Fruit fly (Drosophila melanogaster) whole organism, embryonic: ENCODE results near the gene Traf4.

Source experiments
- CG17359 ChIP-seq: fragments of 200-800 bp; sonication (Bioruptor generic); optimal IDR thresholded peaks from 3 replicates; lab custom pipeline; 2018; ENCODE audit warnings: missing biosample characterization, mild to moderate bottlenecking, missing genetic modification characterization, moderate library complexity
- CG32772 ChIP-seq: fragments of 200-800 bp; sonication (Bioruptor generic); IDR thresholded peaks from 2 replicates; pipeline ENCODE4 v1.3.6; 2022; ENCODE audit warnings: missing biosample characterization, missing genetic modification characterization
- bab2 ChIP-seq: fragments of 200-800 bp; sonication (Bioruptor generic); optimal IDR thresholded peaks from 2 replicates; lab custom pipeline; 2016; ENCODE audit warnings: missing biosample characterization, missing genetic modification characterization
- chif ChIP-seq, 2 experiments: fragments of 200-800 bp; sonication (Bioruptor generic); optimal IDR thresholded peaks; 3 replicates each; lab custom pipeline; 2016; ENCODE audit warnings: missing biosample characterization in 2 of 2, missing genetic modification characterization in 2 of 2

DNA sequence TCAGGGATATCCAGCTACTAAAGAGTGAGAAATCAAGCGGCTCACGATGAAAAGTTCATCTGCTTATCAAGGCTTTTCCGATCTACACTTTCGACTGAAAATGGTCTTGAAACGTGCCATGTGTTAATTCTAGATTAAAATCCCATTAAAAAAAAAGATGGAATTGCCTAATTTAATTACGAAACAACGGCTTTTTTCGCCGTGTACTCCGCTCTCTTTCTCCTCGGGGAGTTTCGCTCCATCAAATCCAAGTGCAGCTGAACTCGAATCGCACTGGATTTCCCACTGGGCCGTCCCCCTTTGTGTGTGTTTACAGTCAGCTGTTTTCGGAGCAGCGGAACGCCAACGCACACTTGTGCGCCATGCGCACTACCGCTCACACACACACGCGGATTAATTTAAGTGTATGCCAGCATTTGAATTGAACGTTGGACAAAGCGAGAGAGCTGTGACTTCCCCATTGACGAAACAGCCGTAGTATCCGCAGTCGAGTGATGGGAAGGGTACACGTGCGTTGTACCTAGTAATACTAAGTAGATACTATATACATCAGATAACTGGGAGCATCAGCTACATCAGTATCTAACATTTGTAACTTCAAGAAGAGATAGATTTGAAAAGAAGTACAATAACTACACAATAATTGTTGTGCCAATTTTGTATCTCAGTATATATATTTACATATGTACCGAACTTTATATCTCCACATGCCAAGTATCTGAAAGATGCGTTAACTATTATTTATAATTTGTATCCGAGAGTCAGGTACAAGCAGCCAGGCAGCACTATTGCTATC lies 28.6 kb upstream of the Traf4 start:
- TF ChIP-seq bab2 (GFP tag; lab: Kevin White, UChicago) (peak; percentile 85), CG32772 (GFP tag; lab: Robert Waterston, UW) (peak; percentile 80), CG17359 (peak; percentile 88), chif (GFP tag; optimal IDR thresholded peaks at IDR 0.05; lab: Kevin White, UChicago) (peak; percentile 67 to 82)
